Fruit fly (Drosophila melanogaster) Kc167 (cell line): ENCODE results near the gene wuho.

ENCODE experiments used
- Myc ChIP-seq: fragments of >200 bp; optimal IDR thresholded peaks from 2 replicates; lab custom pipeline; 2017; ENCODE audit warnings: missing external identifiers
- insv ChIP-seq: fragments of >200 bp; optimal IDR thresholded peaks from 3 replicates; lab custom pipeline; 2018; ENCODE audit warnings: missing external identifiers

dm6 chrX:6315583-6315982 is 27.7 kb downstream of the wuho start:
- TF ChIP-seq insv (lab: Kevin White, UChicago), result no peak
- TF ChIP-seq Myc (lab: Kevin White, UChicago), result no peak
